Worm (Caenorhabditis elegans) whole organism, L4 larva: Measurements from ENCODE around the gene F26F4.12.

Experiments
- R02D3.7 ChIP-seq: fragments of 150-350 bp; sonication (generic microtip); optimal IDR thresholded peaks from 3 replicates; lab custom pipeline; 2014; ENCODE audit warnings: missing biosample characterization, missing genetic modification characterization
- ces-1 ChIP-seq: fragments of 150-350 bp; sonication (generic microtip); optimal IDR thresholded peaks from 4 replicates; lab custom pipeline; 2014; ENCODE audit warnings: missing biosample characterization, missing genetic modification reagents, missing genetic modification characterization
- lin-13 ChIP-seq: fragments of 150-350 bp; optimal IDR thresholded peaks from 2 replicates; lab custom pipeline; 2014; ENCODE audit warnings: missing biosample characterization, missing genetic modification reagents, missing genetic modification characterization
- lin-39 ChIP-seq: fragments of 150-350 bp; optimal IDR thresholded peaks from 2 replicates; lab custom pipeline; 2014; ENCODE audit warnings: missing biosample characterization, missing genetic modification reagents, missing genetic modification characterization

- TF ChIP-seq lin-13 (GFP tag; lab: Kevin White, UChicago) (no peak), R02D3.7 (tag; lab: Kevin White, UChicago) (no peak), lin-39 (tag; lab: Kevin White, UChicago) (no peak), ces-1 (no peak)
These were observed 41.4 kb upstream of the F26F4.12 start for ce11 chrIII:4951210-4951609.
